Worm (Caenorhabditis elegans) whole organism, L2 larva: Measurements from ENCODE around the gene wapl-1.

Experiments
- C34F6.9 ChIP-seq: fragments of 150-350 bp; optimal IDR thresholded peaks from 2 replicates; lab custom pipeline; 2014; ENCODE audit warnings: missing biosample characterization, missing genetic modification characterization
- F13H6.1 ChIP-seq: sonication (generic microtip); optimal IDR thresholded peaks from 2 replicates; lab custom pipeline; 2016; ENCODE audit warnings: missing genetic modification characterization, missing compliant biosample characterization
- Y55F3AM.14 ChIP-seq: fragments of 200-800 bp; sonication (Bioruptor generic); optimal IDR thresholded peaks from 2 replicates; lab custom pipeline; 2018; ENCODE audit warnings: mild to moderate bottlenecking, missing genetic modification characterization, missing compliant biosample characterization
- ZK546.5 ChIP-seq: sonication (generic microtip); optimal IDR thresholded peaks from 2 replicates; lab custom pipeline; 2017; ENCODE audit warnings: missing biosample characterization, missing genetic modification characterization
- alr-1 ChIP-seq: fragments of 150-350 bp; optimal IDR thresholded peaks from 2 replicates; lab custom pipeline; 2014; ENCODE audit warnings: missing biosample characterization, missing genetic modification characterization
- aly-2 ChIP-seq: fragments of 150-350 bp; optimal IDR thresholded peaks from 2 replicates; lab custom pipeline; 2014; ENCODE audit warnings: missing biosample characterization, missing genetic modification characterization
- ama-1 ChIP-seq: fragments of 150-350 bp; optimal IDR thresholded peaks from 2 replicates; lab custom pipeline; 2018; ENCODE audit warnings: inconsistent platforms
- blmp-1 ChIP-seq: sonication (generic microtip); optimal IDR thresholded peaks from 2 replicates; lab custom pipeline; 2017; ENCODE audit warnings: missing genetic modification characterization, mild to moderate bottlenecking, missing compliant biosample characterization, antibody characterized with exemption, moderate library complexity; ENCODE audit not compliant: insufficient read depth
- ceh-16 ChIP-seq: fragments of 150-350 bp; optimal IDR thresholded peaks from 2 replicates; lab custom pipeline; 2014; ENCODE audit warnings: missing biosample characterization, missing genetic modification characterization
- ceh-82 ChIP-seq: fragments of 150-350 bp; optimal IDR thresholded peaks from 2 replicates; lab custom pipeline; 2014; ENCODE audit warnings: missing biosample characterization, missing genetic modification characterization
- crh-2 ChIP-seq: sonication (generic microtip); optimal IDR thresholded peaks from 2 replicates; lab custom pipeline; 2017; ENCODE audit warnings: missing biosample characterization, missing genetic modification characterization
- dmd-4 ChIP-seq: sonication (generic microtip); optimal IDR thresholded peaks from 2 replicates; lab custom pipeline; 2017; ENCODE audit warnings: missing biosample characterization, missing genetic modification characterization
- egl-27 ChIP-seq: sonication (generic microtip); optimal IDR thresholded peaks from 3 replicates; lab custom pipeline; 2017; ENCODE audit warnings: missing biosample characterization, missing genetic modification reagents, missing genetic modification characterization
- elt-3 ChIP-seq: sonication (generic microtip); optimal IDR thresholded peaks from 2 replicates; lab custom pipeline; 2017; ENCODE audit warnings: missing biosample characterization, missing genetic modification characterization
- fos-1 ChIP-seq: fragments of 150-350 bp; optimal IDR thresholded peaks from 2 replicates; lab custom pipeline; 2014; ENCODE audit warnings: missing biosample characterization, missing genetic modification characterization
- gmeb-1 ChIP-seq: fragments of 150-350 bp; optimal IDR thresholded peaks from 2 replicates; lab custom pipeline; 2014; ENCODE audit warnings: missing biosample characterization, missing genetic modification characterization
- lin-13 ChIP-seq: fragments of 150-350 bp; optimal IDR thresholded peaks from 2 replicates; lab custom pipeline; 2014; ENCODE audit warnings: missing biosample characterization, missing genetic modification reagents, missing genetic modification characterization
- lin-39 ChIP-seq: fragments of 150-350 bp; optimal IDR thresholded peaks from 2 replicates; lab custom pipeline; 2014; ENCODE audit warnings: missing biosample characterization, missing genetic modification reagents, missing genetic modification characterization
- lsy-2 ChIP-seq, 2 experiments: fragments of 150-350 bp in 1 of 2; sonication (generic microtip) in 1 of 2; optimal IDR thresholded peaks; 2 replicates each; lab custom pipeline; 2014 to 2017; ENCODE audit warnings: missing biosample characterization in 2 of 2, missing genetic modification characterization in 2 of 2
- mab-5 ChIP-seq: fragments of 150-350 bp; optimal IDR thresholded peaks from 2 replicates; lab custom pipeline; 2014; ENCODE audit warnings: missing biosample characterization, missing genetic modification characterization
- mbf-1 ChIP-seq: sonication (generic microtip); optimal IDR thresholded peaks from 2 replicates; lab custom pipeline; 2017; ENCODE audit warnings: missing biosample characterization, missing genetic modification characterization
- mdl-1 ChIP-seq, 2 experiments: fragments of 150-350 bp in 1 of 2; sonication (generic microtip) in 1 of 2; optimal IDR thresholded peaks; 2 replicates each; lab custom pipeline; 2017; ENCODE audit warnings: missing biosample characterization in 2 of 2, missing genetic modification characterization in 2 of 2
- nhr-11 ChIP-seq: fragments of 150-350 bp; optimal IDR thresholded peaks from 2 replicates; lab custom pipeline; 2014; ENCODE audit warnings: missing biosample characterization, missing genetic modification characterization
- nhr-12 ChIP-seq: fragments of 150-350 bp; optimal IDR thresholded peaks from 2 replicates; lab custom pipeline; 2014; ENCODE audit warnings: missing biosample characterization, missing genetic modification characterization
- nhr-129 ChIP-seq: fragments of 150-350 bp; optimal IDR thresholded peaks from 2 replicates; lab custom pipeline; 2014; ENCODE audit warnings: missing biosample characterization, missing genetic modification characterization
- nhr-21 ChIP-seq: fragments of 150-350 bp; optimal IDR thresholded peaks from 2 replicates; lab custom pipeline; 2014; ENCODE audit warnings: missing biosample characterization, missing genetic modification characterization
- nhr-23 ChIP-seq: fragments of 150-350 bp; optimal IDR thresholded peaks from 2 replicates; lab custom pipeline; 2014; ENCODE audit warnings: missing biosample characterization, missing genetic modification reagents, missing genetic modification characterization
- nhr-237 ChIP-seq: fragments of 150-350 bp; optimal IDR thresholded peaks from 2 replicates; lab custom pipeline; 2014; ENCODE audit warnings: missing biosample characterization, missing genetic modification characterization
- nhr-25 ChIP-seq: fragments of 150-350 bp; sonication (generic microtip); optimal IDR thresholded peaks from 3 replicates; lab custom pipeline; 2014; ENCODE audit warnings: missing biosample characterization, missing genetic modification characterization
- nhr-6 ChIP-seq: fragments of 150-350 bp; optimal IDR thresholded peaks from 2 replicates; lab custom pipeline; 2014; ENCODE audit warnings: missing biosample characterization, missing genetic modification characterization
- nhr-77 ChIP-seq: fragments of 150-350 bp; optimal IDR thresholded peaks from 2 replicates; lab custom pipeline; 2014; ENCODE audit warnings: missing biosample characterization, missing genetic modification characterization
- peb-1 ChIP-seq: fragments of 150-350 bp; optimal IDR thresholded peaks from 2 replicates; lab custom pipeline; 2014; ENCODE audit warnings: missing biosample characterization, missing genetic modification characterization
- skn-1 ChIP-seq: sonication (generic microtip); optimal IDR thresholded peaks from 2 replicates; lab custom pipeline; 2017; ENCODE audit warnings: missing biosample characterization, missing genetic modification characterization
- sma-3 ChIP-seq: sonication (generic microtip); optimal IDR thresholded peaks from 2 replicates; lab custom pipeline; 2016; ENCODE audit warnings: missing genetic modification reagents, missing genetic modification characterization, missing compliant biosample characterization
- sma-9 ChIP-seq, 2 experiments: fragments of 150-350 bp in 1 of 2; sonication (generic microtip) in 1 of 2; optimal IDR thresholded peaks; 2 replicates each; lab custom pipeline; 2014 to 2016; ENCODE audit warnings: missing genetic modification characterization in 2 of 2, mild to moderate bottlenecking in 1 of 2, missing biosample characterization in 1 of 2, missing compliant biosample characterization in 1 of 2, missing genetic modification reagents in 1 of 2, moderate library complexity in 1 of 2
- snpc-4 ChIP-seq: fragments of 150-350 bp; optimal IDR thresholded peaks from 2 replicates; lab custom pipeline; 2014; ENCODE audit warnings: missing biosample characterization, missing genetic modification characterization
- unc-39 ChIP-seq: fragments of 150-350 bp; optimal IDR thresholded peaks from 2 replicates; lab custom pipeline; 2014; ENCODE audit warnings: missing biosample characterization, missing genetic modification characterization
- unc-62 ChIP-seq: fragments of 150-350 bp; optimal IDR thresholded peaks from 2 replicates; lab custom pipeline; 2014; ENCODE audit warnings: missing biosample characterization, missing genetic modification reagents, missing genetic modification characterization
- zag-1 ChIP-seq: fragments of 150-350 bp; optimal IDR thresholded peaks from 2 replicates; lab custom pipeline; 2014; ENCODE audit warnings: missing biosample characterization, missing genetic modification characterization
- ztf-1 ChIP-seq: fragments of 200-800 bp; sonication (Bioruptor generic); conservative IDR thresholded peaks from 2 replicates; pipeline ENCODE4 v1.3.6; 2022; ENCODE audit warnings: missing genetic modification characterization, missing compliant biosample characterization
- ztf-11 ChIP-seq: sonication (generic microtip); optimal IDR thresholded peaks from 2 replicates; lab custom pipeline; 2017; ENCODE audit warnings: missing biosample characterization, missing genetic modification characterization
- ztf-4 ChIP-seq: fragments of 150-350 bp; optimal IDR thresholded peaks from 2 replicates; lab custom pipeline; 2014; ENCODE audit warnings: missing biosample characterization, missing genetic modification characterization

Gene wapl-1

DNA sequence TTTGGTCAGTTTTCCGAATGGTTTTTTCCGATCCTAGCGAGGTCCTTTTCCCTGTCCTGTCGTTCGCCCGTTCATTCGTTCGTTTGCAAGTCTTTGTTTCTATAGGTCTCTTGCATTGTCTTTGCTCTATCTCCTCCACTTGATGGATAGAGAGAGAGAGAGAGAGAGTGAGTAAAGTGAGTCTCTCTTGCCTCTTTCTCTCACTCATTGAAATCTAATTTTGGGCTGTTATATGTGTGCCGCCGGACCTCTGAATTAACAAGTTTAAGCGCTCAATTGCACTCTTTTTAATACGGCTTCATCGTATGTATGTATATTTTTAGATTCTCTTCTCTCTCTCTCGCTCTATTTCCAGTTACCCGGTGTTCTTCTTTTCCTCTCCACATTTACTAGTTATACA is 41.7 kb downstream of the wapl-1 start:
- TF ChIP-seq ztf-1 (GFP tag; lab: Robert Waterston, UW): no peak
- no peak for TF ChIP-seq sma-9 (GFP tag; optimal IDR thresholded peaks at IDR 0.05; lab: Kevin White, UChicago)
- TF ChIP-seq sma-9 (tag; optimal IDR thresholded peaks at IDR 0.05; lab: Kevin White, UChicago): no peak
- TF ChIP-seq alr-1 (tag; lab: Kevin White, UChicago): no peak
- TF ChIP-seq ztf-4 (tag; lab: Kevin White, UChicago): no peak
- no peak for TF ChIP-seq nhr-12 (tag; lab: Kevin White, UChicago)
- TF ChIP-seq egl-27 (tag; lab: Kevin White, UChicago): no peak
- no peak for TF ChIP-seq mab-5
- no peak for TF ChIP-seq crh-2 (tag; lab: Kevin White, UChicago)
- TF ChIP-seq nhr-129: peak; percentile 16
- no peak for TF ChIP-seq skn-1 (tag; lab: Kevin White, UChicago)
- TF ChIP-seq nhr-23 (tag; lab: Kevin White, UChicago): no peak
- no peak for TF ChIP-seq unc-62 (GFP tag; lab: Kevin White, UChicago)
- TF ChIP-seq lin-39: no peak
- TF ChIP-seq ceh-82: no peak
- TF ChIP-seq C34F6.9 (tag; lab: Kevin White, UChicago): peak; percentile 36
- no peak for TF ChIP-seq unc-39 (tag; lab: Kevin White, UChicago)
- TF ChIP-seq, all 48 proteins: peak for 2

DNA sequence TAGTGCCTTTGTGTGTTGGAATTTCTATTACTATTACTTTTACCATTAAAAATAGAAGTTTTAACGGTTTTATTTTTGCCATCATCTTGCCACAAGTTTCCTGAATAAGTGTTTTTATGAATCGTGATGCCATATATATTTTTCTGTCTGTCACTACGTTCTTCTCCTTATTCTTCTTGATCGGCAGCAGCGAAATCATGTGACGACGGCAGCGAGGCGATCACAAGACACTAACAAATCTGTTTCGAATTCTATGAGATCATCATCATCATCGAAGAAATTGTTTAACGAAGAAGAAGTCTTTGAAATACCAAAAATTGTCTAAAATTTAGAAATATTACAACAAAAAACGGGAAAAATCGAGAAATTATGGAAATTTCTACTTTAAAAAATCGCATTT is 43.1 kb downstream of the wapl-1 start:
- TF ChIP-seq nhr-23 (tag; lab: Kevin White, UChicago) (no peak), nhr-77 (tag; lab: Kevin White, UChicago) (no peak), ztf-11 (no peak), fos-1 (tag; lab: Kevin White, UChicago) (no peak), ceh-16 (tag; lab: Kevin White, UChicago) (peak; percentile 83), unc-62 (GFP tag; lab: Kevin White, UChicago) (no peak), ceh-82 (no peak), snpc-4 (tag; lab: Kevin White, UChicago) (no peak), nhr-21 (tag; lab: Kevin White, UChicago) (peak; percentile 77), peb-1 (no peak), dmd-4 (tag; lab: Kevin White, UChicago) (no peak), nhr-6 (tag; lab: Kevin White, UChicago) (peak; percentile 9), sma-9 (GFP tag; optimal IDR thresholded peaks at IDR 0.05; lab: Kevin White, UChicago) (peak; percentile 75), sma-9 (tag; optimal IDR thresholded peaks at IDR 0.05; lab: Kevin White, UChicago) (no peak), ama-1 (lab: Kevin White, UChicago) (no peak), ztf-4 (tag; lab: Kevin White, UChicago) (peak; percentile 24), egl-27 (tag; lab: Kevin White, UChicago) (no peak), lsy-2 (tag; optimal IDR thresholded peaks at IDR 0.05; lab: Kevin White, UChicago) (peak in 1 of 2 experiments; percentile 47), aly-2 (tag; lab: Kevin White, UChicago) (no peak), alr-1 (tag; lab: Kevin White, UChicago) (no peak), nhr-11 (tag; lab: Kevin White, UChicago) (no peak), nhr-237 (tag; lab: Kevin White, UChicago) (no peak), F13H6.1 (tag; lab: Kevin White, UChicago) (no peak), C34F6.9 (tag; lab: Kevin White, UChicago) (peak; percentile 20), Y55F3AM.14 (GFP tag; lab: Kevin White, UChicago) (no peak), ZK546.5 (tag; lab: Kevin White, UChicago) (no peak), elt-3 (tag; lab: Kevin White, UChicago) (no peak), ztf-1 (GFP tag; lab: Robert Waterston, UW) (no peak), nhr-129 (peak; percentile 71), skn-1 (tag; lab: Kevin White, UChicago) (no peak), zag-1 (tag; lab: Kevin White, UChicago) (no peak), lin-39 (no peak), blmp-1 (tag; lab: Kevin White, UChicago) (no peak), crh-2 (tag; lab: Kevin White, UChicago) (peak; percentile 23), mbf-1 (tag; lab: Kevin White, UChicago) (no peak), sma-3 (GFP tag; lab: Kevin White, UChicago) (peak; percentile 84), lin-13 (GFP tag; lab: Kevin White, UChicago) (no peak), nhr-25 (peak; percentile 77), gmeb-1 (tag; lab: Kevin White, UChicago) (peak; percentile 39), mdl-1 (tag; optimal IDR thresholded peaks at IDR 0.05; lab: Kevin White, UChicago) (no peak)
- TF ChIP-seq, all 48 proteins: peak for 12
